Fruit fly (Drosophila melanogaster) whole organism, wandering third instar larva: ENCODE measurements around the gene CG31087.
A peak's percentile ranks its signal among the peaks of the same experiment; 100 is the strongest.

Source experiments
- Abd-B ChIP-seq: fragments of >200 bp; optimal IDR thresholded peaks from 2 replicates; lab custom pipeline; 2017; ENCODE audit warnings: missing biosample characterization, missing genetic modification characterization
- CG32264 ChIP-seq: fragments of 200-800 bp; sonication (Bioruptor generic); optimal IDR thresholded peaks from 2 replicates; lab custom pipeline; 2016; ENCODE audit warnings: missing biosample characterization, missing genetic modification characterization
- CG9705 ChIP-seq: fragments of 200-800 bp; sonication (Bioruptor generic); optimal IDR thresholded peaks from 2 replicates; lab custom pipeline; 2018; ENCODE audit warnings: missing biosample characterization, mild to moderate bottlenecking, missing genetic modification characterization
- CrebA ChIP-seq: fragments of 200-800 bp; sonication (Bioruptor generic); optimal IDR thresholded peaks from 2 replicates; lab custom pipeline; 2016; ENCODE audit warnings: missing biosample characterization, mild to moderate bottlenecking, missing genetic modification characterization, borderline replicate concordance
- Dfd ChIP-seq: fragments of >200 bp; optimal IDR thresholded peaks from 2 replicates; lab custom pipeline; 2017; ENCODE audit warnings: missing biosample characterization, missing genetic modification characterization
- Dif ChIP-seq: fragments of 200-275, 200-300 bp; sonication (Bioruptor generic); optimal IDR thresholded peaks from 2 replicates; lab custom pipeline; 2018; ENCODE audit warnings: missing biosample characterization, missing genetic modification characterization; ENCODE audit not compliant: partially characterized antibody
- GATAd ChIP-seq: sonication (Bioruptor generic); optimal IDR thresholded peaks from 2 replicates; lab custom pipeline; 2016; ENCODE audit warnings: missing biosample characterization, missing genetic modification characterization
- HLH106 ChIP-seq: fragments of 200-800 bp; optimal IDR thresholded peaks from 3 replicates; lab custom pipeline; 2019; ENCODE audit warnings: missing biosample characterization, mild to moderate bottlenecking, missing genetic modification characterization, moderate library complexity
- Hnf4 ChIP-seq: fragments of 200-800 bp; sonication (Bioruptor generic); optimal IDR thresholded peaks from 2 replicates; lab custom pipeline; 2016; ENCODE audit warnings: missing biosample characterization, mild to moderate bottlenecking, missing genetic modification characterization
- Hr78 ChIP-seq: fragments of >200 bp; optimal IDR thresholded peaks from 2 replicates; lab custom pipeline; 2017; ENCODE audit warnings: missing biosample characterization, missing genetic modification characterization
- Jra ChIP-seq: sonication (Bioruptor generic); optimal IDR thresholded peaks from 2 replicates; lab custom pipeline; 2016; ENCODE audit warnings: missing biosample characterization, missing genetic modification characterization
- Mio ChIP-seq: sonication (Bioruptor generic); optimal IDR thresholded peaks from 2 replicates; lab custom pipeline; 2016; ENCODE audit warnings: missing biosample characterization, missing genetic modification characterization
- Myc ChIP-seq: fragments of >200 bp; optimal IDR thresholded peaks from 2 replicates; lab custom pipeline; 2017
- N ChIP-seq: fragments of >200 bp; optimal IDR thresholded peaks from 2 replicates; lab custom pipeline; 2018; ENCODE audit warnings: missing biosample characterization, missing external identifiers, missing genetic modification characterization
- OdsH ChIP-seq: fragments of 200-800 bp; sonication (Bioruptor generic); optimal IDR thresholded peaks from 2 replicates; lab custom pipeline; 2016; ENCODE audit warnings: missing biosample characterization, mild to moderate bottlenecking, missing genetic modification characterization
- Rel ChIP-seq, 2 experiments: fragments of 200-800 bp; sonication (Bioruptor generic) in 1 of 2; optimal IDR thresholded peaks; 2 replicates in 1 of 2; 3 replicates in 1 of 2; lab custom pipeline; 2016 to 2019; ENCODE audit warnings: mild to moderate bottlenecking in 2 of 2, missing biosample characterization in 2 of 2, missing genetic modification characterization in 2 of 2, moderate library complexity in 1 of 2
- Sp1 ChIP-seq: fragments of 200-800 bp; sonication (Bioruptor generic); optimal IDR thresholded peaks from 3 replicates; lab custom pipeline; 2019; ENCODE audit warnings: missing biosample characterization, mild to moderate bottlenecking, missing genetic modification characterization, moderate library complexity
- Vsx2 ChIP-seq: fragments of 200-300, 225-300 bp; sonication (Bioruptor generic); optimal IDR thresholded peaks from 2 replicates; lab custom pipeline; 2018; ENCODE audit warnings: missing biosample characterization, missing genetic modification characterization; ENCODE audit not compliant: partially characterized antibody
- br ChIP-seq: fragments of 200-800 bp; sonication (Bioruptor generic); optimal IDR thresholded peaks from 2 replicates; lab custom pipeline; 2016; ENCODE audit warnings: missing biosample characterization, missing genetic modification characterization
- brk ChIP-seq: fragments of 200-800 bp; sonication (Bioruptor generic); optimal IDR thresholded peaks from 2 replicates; lab custom pipeline; 2016; ENCODE audit warnings: missing biosample characterization, mild to moderate bottlenecking, missing genetic modification characterization
- dl ChIP-seq, 2 experiments: fragments of 175-275, 200-275 bp in 1 of 2; fragments of 200-275 bp in 1 of 2; sonication (Bioruptor generic); optimal IDR thresholded peaks; lab custom pipeline; 2018; ENCODE audit warnings: mild to moderate bottlenecking in 2 of 2, missing biosample characterization in 2 of 2, missing genetic modification characterization in 2 of 2, moderate library complexity in 2 of 2; ENCODE audit not compliant: partially characterized antibody in 2 of 2, insufficient read depth in 1 of 2
- dmrt93B ChIP-seq: fragments of 200-800 bp; sonication (Bioruptor generic); optimal IDR thresholded peaks from 2 replicates; lab custom pipeline; 2018; ENCODE audit warnings: missing biosample characterization, mild to moderate bottlenecking, missing genetic modification characterization
- dsf ChIP-seq: sonication (Bioruptor generic); optimal IDR thresholded peaks from 2 replicates; lab custom pipeline; 2016; ENCODE audit warnings: missing biosample characterization, missing genetic modification characterization, borderline replicate concordance
- foxo ChIP-seq, 2 experiments: fragments of 200-800 bp; sonication (Bioruptor generic); optimal IDR thresholded peaks; 2 replicates in 1 of 2; 3 replicates in 1 of 2; lab custom pipeline; 2016 to 2017; ENCODE audit warnings: missing biosample characterization in 2 of 2, missing genetic modification characterization in 2 of 2
- fru ChIP-seq: fragments of 200-800 bp; sonication (Bioruptor generic); optimal IDR thresholded peaks from 3 replicates; lab custom pipeline; 2016; ENCODE audit warnings: missing biosample characterization, mild to moderate bottlenecking, missing genetic modification characterization
- h ChIP-seq: fragments of 200-800 bp; sonication (Bioruptor generic); optimal IDR thresholded peaks from 3 replicates; lab custom pipeline; 2016; ENCODE audit warnings: missing biosample characterization, mild to moderate bottlenecking, missing genetic modification characterization
- jim ChIP-seq: fragments of 175-275, 200-325 bp; sonication (Bioruptor generic); optimal IDR thresholded peaks from 2 replicates; lab custom pipeline; 2016; ENCODE audit warnings: missing biosample characterization, mild to moderate bottlenecking, missing genetic modification characterization
- lola ChIP-seq: fragments of >200 bp; optimal IDR thresholded peaks from 2 replicates; lab custom pipeline; 2017; ENCODE audit warnings: missing biosample characterization, missing genetic modification characterization
- pan ChIP-seq: fragments of >200 bp; optimal IDR thresholded peaks from 2 replicates; lab custom pipeline; 2017
- psq ChIP-seq: fragments of 200-800 bp; sonication (Bioruptor generic); optimal IDR thresholded peaks from 3 replicates; lab custom pipeline; 2017; ENCODE audit warnings: missing biosample characterization, mild to moderate bottlenecking, missing genetic modification characterization, moderate library complexity
- rgr ChIP-seq: fragments of 200-800 bp; sonication (Bioruptor generic); optimal IDR thresholded peaks from 3 replicates; lab custom pipeline; 2016; ENCODE audit warnings: missing biosample characterization, mild to moderate bottlenecking, missing genetic modification characterization
- sage ChIP-seq: fragments of 200-800 bp; sonication (Bioruptor generic); optimal IDR thresholded peaks from 2 replicates; lab custom pipeline; 2016; ENCODE audit warnings: missing biosample characterization, mild to moderate bottlenecking, missing genetic modification characterization
- sv ChIP-seq: fragments of 200-800 bp; sonication (Bioruptor generic); optimal IDR thresholded peaks from 3 replicates; lab custom pipeline; 2016; ENCODE audit warnings: missing biosample characterization, missing genetic modification characterization
- tai ChIP-seq: sonication (Bioruptor generic); optimal IDR thresholded peaks from 2 replicates; lab custom pipeline; 2016; ENCODE audit warnings: missing biosample characterization, missing genetic modification characterization
- usp ChIP-seq: fragments of >200 bp; optimal IDR thresholded peaks from 2 replicates; lab custom pipeline; 2017; ENCODE audit warnings: missing biosample characterization, missing genetic modification characterization
- woc ChIP-seq: sonication (Bioruptor generic); optimal IDR thresholded peaks from 2 replicates; lab custom pipeline; 2016; ENCODE audit warnings: missing biosample characterization, mild to moderate bottlenecking, missing genetic modification characterization

CG31087 gene

dm6 chr3R:25313771-25314170 lies at the start of gene CG31087:
Gene CG31087, minus strand, starts transcription at chr3R:25313833.
- no peak for TF ChIP-seq Dfd (GFP tag; lab: Kevin White, UChicago)
- no peak for TF ChIP-seq fru (GFP tag; lab: Kevin White, UChicago)
- no peak for TF ChIP-seq rgr (GFP tag; lab: Kevin White, UChicago)
- no peak for TF ChIP-seq Sp1 (GFP tag; lab: Kevin White, UChicago)
- TF ChIP-seq Jra (GFP tag; lab: Kevin White, UChicago), result no peak
- TF ChIP-seq Mio (GFP tag; lab: Kevin White, UChicago), result no peak
- no peak for TF ChIP-seq usp (GFP tag; lab: Kevin White, UChicago)
- no peak for TF ChIP-seq CG32264 (GFP tag; lab: Kevin White, UChicago)
- no peak for TF ChIP-seq brk (GFP tag; lab: Kevin White, UChicago)
- no peak for TF ChIP-seq dsf (GFP tag; lab: Kevin White, UChicago)
- no peak for TF ChIP-seq dmrt93B
- no peak for TF ChIP-seq Myc (lab: Kevin White, UChicago)
- TF ChIP-seq psq, result peak; percentile 81
- peak; percentile 40 for TF ChIP-seq Vsx2 (GFP tag; lab: Kevin White, UChicago)
- TF ChIP-seq CG9705 (GFP tag; lab: Kevin White, UChicago), result no peak
- no peak for TF ChIP-seq foxo (GFP tag; optimal IDR thresholded peaks at IDR 0.05; lab: Kevin White, UChicago)
- no peak for TF ChIP-seq Hr78
- TF ChIP-seq sage (GFP tag; lab: Kevin White, UChicago), result no peak
- no peak for TF ChIP-seq Abd-B (GFP tag; lab: Kevin White, UChicago)
- no peak for TF ChIP-seq HLH106 (tag; lab: Kevin White, UChicago)
- TF ChIP-seq woc (GFP tag; lab: Kevin White, UChicago), result no peak
- TF ChIP-seq Dif, result no peak
- no peak for TF ChIP-seq pan (lab: Kevin White, UChicago)
- TF ChIP-seq Hnf4 (GFP tag; lab: Kevin White, UChicago), result no peak
- TF ChIP-seq GATAd (GFP tag; lab: Kevin White, UChicago), result no peak
- no peak for TF ChIP-seq br
- no peak for TF ChIP-seq lola (GFP tag; lab: Kevin White, UChicago)
- TF ChIP-seq dl (GFP tag; optimal IDR thresholded peaks at IDR 0.05; lab: Kevin White, UChicago; ENCODE audit: insufficient read depth in 1 of 2, partially characterized antibody in 2 of 2), result no peak
- no peak for TF ChIP-seq Rel (GFP tag; optimal IDR thresholded peaks at IDR 0.05; lab: Kevin White, UChicago)
- peak; percentile 91 for TF ChIP-seq Rel (tag; optimal IDR thresholded peaks at IDR 0.05; lab: Kevin White, UChicago)
- no peak for TF ChIP-seq sv (GFP tag; lab: Kevin White, UChicago)
- TF ChIP-seq N (GFP tag; lab: Kevin White, UChicago), result no peak
- TF ChIP-seq tai, result no peak
- TF ChIP-seq h, result peak; percentile 19
- TF ChIP-seq OdsH, result no peak
- no peak for TF ChIP-seq jim (GFP tag; lab: Kevin White, UChicago)
- no peak for TF ChIP-seq CrebA (GFP tag; lab: Kevin White, UChicago)

- TF ChIP-seq CrebA (GFP tag; lab: Kevin White, UChicago) (no peak), fru (GFP tag; lab: Kevin White, UChicago) (no peak), CG9705 (GFP tag; lab: Kevin White, UChicago) (no peak), jim (GFP tag; lab: Kevin White, UChicago) (no peak)
Measured at dm6 chr3R:25357985-25358384, 44.4 kb upstream of the CG31087 start, which contains the start of gene ND-49L. Gene ND-49L, plus strand, starts transcription at chr3R:25358285.

dm6 chr3R:25346899-25347298 lies 33.3 kb upstream of the CG31087 start, which contains the start of gene tobi:
Gene tobi, minus strand, starts transcription at chr3R:25346921.
- TF ChIP-seq h (no peak), lola (GFP tag; lab: Kevin White, UChicago) (no peak), pan (lab: Kevin White, UChicago) (no peak), Abd-B (GFP tag; lab: Kevin White, UChicago) (no peak), Dif (no peak), woc (GFP tag; lab: Kevin White, UChicago) (no peak), rgr (GFP tag; lab: Kevin White, UChicago) (no peak), psq (no peak), Vsx2 (GFP tag; lab: Kevin White, UChicago) (no peak), fru (GFP tag; lab: Kevin White, UChicago) (no peak), sage (GFP tag; lab: Kevin White, UChicago) (no peak), Hnf4 (GFP tag; lab: Kevin White, UChicago) (no peak), CrebA (GFP tag; lab: Kevin White, UChicago) (no peak)
